Worm (Caenorhabditis elegans): ENCODE data around the gene F54A3.6.

- TF ChIP-seq nhr-12 (tag; optimal IDR thresholded peaks at IDR 0.05): no peak
- no peak for TF ChIP-seq mab-5 (tag; optimal IDR thresholded peaks at IDR 0.05)
- TF ChIP-seq cnd-1 (tag; optimal IDR thresholded peaks at IDR 0.05): no peak
- no peak for TF ChIP-seq ztf-11 (tag; optimal IDR thresholded peaks at IDR 0.05)
- TF ChIP-seq elt-1 (tag; optimal IDR thresholded peaks at IDR 0.05; ENCODE audit: borderline replicate concordance, insufficient read depth): no peak
- no peak for TF ChIP-seq nhr-28 (tag; optimal IDR thresholded peaks at IDR 0.05)
- no peak for TF ChIP-seq unc-62 (GFP tag; optimal IDR thresholded peaks at IDR 0.05)
These were observed 45.9 kb downstream of the F54A3.6 start, which contains the start of gene gba-2 for ce11 chrII:2186329-2186728.
